Fruit fly (Drosophila melanogaster) whole organism, wandering third instar larva: ENCODE data around the gene Obp99c.
A peak's percentile ranks its signal among the peaks of the same experiment; 100 is the strongest.

ENCODE experiments used
- Abd-B ChIP-seq: fragments of >200 bp; optimal IDR thresholded peaks from 2 replicates; lab custom pipeline; 2017; ENCODE audit warnings: missing biosample characterization, missing genetic modification characterization
- CG32264 ChIP-seq: fragments of 200-800 bp; sonication (Bioruptor generic); optimal IDR thresholded peaks from 2 replicates; lab custom pipeline; 2016; ENCODE audit warnings: missing biosample characterization, missing genetic modification characterization
- CG9705 ChIP-seq: fragments of 200-800 bp; sonication (Bioruptor generic); optimal IDR thresholded peaks from 2 replicates; lab custom pipeline; 2018; ENCODE audit warnings: missing biosample characterization, mild to moderate bottlenecking, missing genetic modification characterization
- Dfd ChIP-seq: fragments of >200 bp; optimal IDR thresholded peaks from 2 replicates; lab custom pipeline; 2017; ENCODE audit warnings: missing biosample characterization, missing genetic modification characterization
- Dif ChIP-seq: fragments of 200-275, 200-300 bp; sonication (Bioruptor generic); optimal IDR thresholded peaks from 2 replicates; lab custom pipeline; 2018; ENCODE audit warnings: missing biosample characterization, missing genetic modification characterization; ENCODE audit not compliant: partially characterized antibody
- GATAd ChIP-seq: sonication (Bioruptor generic); optimal IDR thresholded peaks from 2 replicates; lab custom pipeline; 2016; ENCODE audit warnings: missing biosample characterization, missing genetic modification characterization
- HLH106 ChIP-seq: fragments of 200-800 bp; optimal IDR thresholded peaks from 3 replicates; lab custom pipeline; 2019; ENCODE audit warnings: missing biosample characterization, mild to moderate bottlenecking, missing genetic modification characterization, moderate library complexity
- Hnf4 ChIP-seq: fragments of 200-800 bp; sonication (Bioruptor generic); optimal IDR thresholded peaks from 2 replicates; lab custom pipeline; 2016; ENCODE audit warnings: missing biosample characterization, mild to moderate bottlenecking, missing genetic modification characterization
- Hr78 ChIP-seq: fragments of >200 bp; optimal IDR thresholded peaks from 2 replicates; lab custom pipeline; 2017; ENCODE audit warnings: missing biosample characterization, missing genetic modification characterization
- Jra ChIP-seq: sonication (Bioruptor generic); optimal IDR thresholded peaks from 2 replicates; lab custom pipeline; 2016; ENCODE audit warnings: missing biosample characterization, missing genetic modification characterization
- Mio ChIP-seq: sonication (Bioruptor generic); optimal IDR thresholded peaks from 2 replicates; lab custom pipeline; 2016; ENCODE audit warnings: missing biosample characterization, missing genetic modification characterization
- Myc ChIP-seq: fragments of >200 bp; optimal IDR thresholded peaks from 2 replicates; lab custom pipeline; 2017
- OdsH ChIP-seq: fragments of 200-800 bp; sonication (Bioruptor generic); optimal IDR thresholded peaks from 2 replicates; lab custom pipeline; 2016; ENCODE audit warnings: missing biosample characterization, mild to moderate bottlenecking, missing genetic modification characterization
- Rel ChIP-seq, 2 experiments: fragments of 200-800 bp; sonication (Bioruptor generic) in 1 of 2; optimal IDR thresholded peaks; 2 replicates in 1 of 2; 3 replicates in 1 of 2; lab custom pipeline; 2016 to 2019; ENCODE audit warnings: mild to moderate bottlenecking in 2 of 2, missing biosample characterization in 2 of 2, missing genetic modification characterization in 2 of 2, moderate library complexity in 1 of 2
- Sp1 ChIP-seq: fragments of 200-800 bp; sonication (Bioruptor generic); optimal IDR thresholded peaks from 3 replicates; lab custom pipeline; 2019; ENCODE audit warnings: missing biosample characterization, mild to moderate bottlenecking, missing genetic modification characterization, moderate library complexity
- Vsx2 ChIP-seq: fragments of 200-300, 225-300 bp; sonication (Bioruptor generic); optimal IDR thresholded peaks from 2 replicates; lab custom pipeline; 2018; ENCODE audit warnings: missing biosample characterization, missing genetic modification characterization; ENCODE audit not compliant: partially characterized antibody
- br ChIP-seq: fragments of 200-800 bp; sonication (Bioruptor generic); optimal IDR thresholded peaks from 2 replicates; lab custom pipeline; 2016; ENCODE audit warnings: missing biosample characterization, missing genetic modification characterization
- brk ChIP-seq: fragments of 200-800 bp; sonication (Bioruptor generic); optimal IDR thresholded peaks from 2 replicates; lab custom pipeline; 2016; ENCODE audit warnings: missing biosample characterization, mild to moderate bottlenecking, missing genetic modification characterization
- dl ChIP-seq, 2 experiments: fragments of 175-275, 200-275 bp in 1 of 2; fragments of 200-275 bp in 1 of 2; sonication (Bioruptor generic); optimal IDR thresholded peaks; lab custom pipeline; 2018; ENCODE audit warnings: mild to moderate bottlenecking in 2 of 2, missing biosample characterization in 2 of 2, missing genetic modification characterization in 2 of 2, moderate library complexity in 2 of 2; ENCODE audit not compliant: partially characterized antibody in 2 of 2, insufficient read depth in 1 of 2
- dmrt93B ChIP-seq: fragments of 200-800 bp; sonication (Bioruptor generic); optimal IDR thresholded peaks from 2 replicates; lab custom pipeline; 2018; ENCODE audit warnings: missing biosample characterization, mild to moderate bottlenecking, missing genetic modification characterization
- dsf ChIP-seq: sonication (Bioruptor generic); optimal IDR thresholded peaks from 2 replicates; lab custom pipeline; 2016; ENCODE audit warnings: missing biosample characterization, missing genetic modification characterization, borderline replicate concordance
- ey ChIP-seq: fragments of 200-800 bp; sonication (Bioruptor generic); optimal IDR thresholded peaks from 2 replicates; lab custom pipeline; 2016; ENCODE audit warnings: missing biosample characterization, missing genetic modification characterization
- foxo ChIP-seq, 2 experiments: fragments of 200-800 bp; sonication (Bioruptor generic); optimal IDR thresholded peaks; 2 replicates in 1 of 2; 3 replicates in 1 of 2; lab custom pipeline; 2016 to 2017; ENCODE audit warnings: missing biosample characterization in 2 of 2, missing genetic modification characterization in 2 of 2
- fru ChIP-seq: fragments of 200-800 bp; sonication (Bioruptor generic); optimal IDR thresholded peaks from 3 replicates; lab custom pipeline; 2016; ENCODE audit warnings: missing biosample characterization, mild to moderate bottlenecking, missing genetic modification characterization
- h ChIP-seq: fragments of 200-800 bp; sonication (Bioruptor generic); optimal IDR thresholded peaks from 3 replicates; lab custom pipeline; 2016; ENCODE audit warnings: missing biosample characterization, mild to moderate bottlenecking, missing genetic modification characterization
- lola ChIP-seq: fragments of >200 bp; optimal IDR thresholded peaks from 2 replicates; lab custom pipeline; 2017; ENCODE audit warnings: missing biosample characterization, missing genetic modification characterization
- pan ChIP-seq: fragments of >200 bp; optimal IDR thresholded peaks from 2 replicates; lab custom pipeline; 2017
- psq ChIP-seq: fragments of 200-800 bp; sonication (Bioruptor generic); optimal IDR thresholded peaks from 3 replicates; lab custom pipeline; 2017; ENCODE audit warnings: missing biosample characterization, mild to moderate bottlenecking, missing genetic modification characterization, moderate library complexity
- rgr ChIP-seq: fragments of 200-800 bp; sonication (Bioruptor generic); optimal IDR thresholded peaks from 3 replicates; lab custom pipeline; 2016; ENCODE audit warnings: missing biosample characterization, mild to moderate bottlenecking, missing genetic modification characterization
- sage ChIP-seq: fragments of 200-800 bp; sonication (Bioruptor generic); optimal IDR thresholded peaks from 2 replicates; lab custom pipeline; 2016; ENCODE audit warnings: missing biosample characterization, mild to moderate bottlenecking, missing genetic modification characterization
- sv ChIP-seq: fragments of 200-800 bp; sonication (Bioruptor generic); optimal IDR thresholded peaks from 3 replicates; lab custom pipeline; 2016; ENCODE audit warnings: missing biosample characterization, missing genetic modification characterization
- tai ChIP-seq: sonication (Bioruptor generic); optimal IDR thresholded peaks from 2 replicates; lab custom pipeline; 2016; ENCODE audit warnings: missing biosample characterization, missing genetic modification characterization
- usp ChIP-seq: fragments of >200 bp; optimal IDR thresholded peaks from 2 replicates; lab custom pipeline; 2017; ENCODE audit warnings: missing biosample characterization, missing genetic modification characterization

Obp99c gene

dm6 chr3R:29692009-29692641 lies 3.0 kb upstream of the Obp99c start, which contains the start of gene dmrt99B:
Gene dmrt99B, plus strand, starts transcription at chr3R:29692591.
- TF ChIP-seq Dfd (GFP tag; lab: Kevin White, UChicago) = peak; percentile 23
- TF ChIP-seq br (GFP tag; lab: Kevin White, UChicago) = no peak
- TF ChIP-seq Rel (GFP tag; optimal IDR thresholded peaks at IDR 0.05; lab: Kevin White, UChicago) = no peak
- TF ChIP-seq Rel (tag; optimal IDR thresholded peaks at IDR 0.05; lab: Kevin White, UChicago) = no peak

DNA sequence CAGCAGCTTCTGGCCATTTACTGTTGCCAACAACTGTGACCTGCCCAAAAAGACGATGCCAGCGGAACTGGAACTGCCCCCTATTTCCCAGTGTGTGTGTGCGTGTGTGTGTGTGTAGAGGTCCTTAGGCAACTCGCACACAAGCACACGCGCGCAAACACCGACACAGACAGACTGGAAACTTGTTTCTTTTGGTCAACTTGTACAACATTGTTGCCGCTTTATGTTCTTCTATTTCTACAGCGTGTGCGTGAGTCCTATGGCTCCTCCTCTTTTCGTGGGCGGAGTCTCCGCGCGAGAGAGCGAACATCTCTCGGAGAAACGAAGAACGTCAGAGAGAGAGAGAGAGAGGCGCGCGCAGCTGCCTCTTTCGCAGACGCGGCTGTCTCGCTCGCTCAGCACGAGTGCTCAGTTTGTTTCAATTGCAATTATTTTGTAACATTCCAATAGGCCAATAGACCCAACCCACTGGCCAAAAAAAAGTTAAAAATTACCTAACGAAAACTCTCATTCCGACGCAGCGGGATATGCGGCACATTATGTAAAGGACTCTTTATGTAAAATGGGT lies 1.9 kb upstream of the Obp99c start:
- no peak for TF ChIP-seq brk (GFP tag; lab: Kevin White, UChicago)
- TF ChIP-seq Dif = peak; percentile 89
- TF ChIP-seq dl (GFP tag; optimal IDR thresholded peaks at IDR 0.05; lab: Kevin White, UChicago; ENCODE audit: insufficient read depth in 1 of 2, partially characterized antibody in 2 of 2) = peak; percentile 80 to 89
- TF ChIP-seq HLH106 (tag; lab: Kevin White, UChicago) = no peak
- TF ChIP-seq foxo (GFP tag; optimal IDR thresholded peaks at IDR 0.05; lab: Kevin White, UChicago) = no peak
- TF ChIP-seq Vsx2 (GFP tag; lab: Kevin White, UChicago) = peak; percentile 57

dm6 chr3R:29690539-29690852 lies 1.4 kb upstream of the Obp99c start:
- TF ChIP-seq Dif (no peak), Mio (GFP tag; lab: Kevin White, UChicago) (no peak), pan (lab: Kevin White, UChicago) (no peak), sage (GFP tag; lab: Kevin White, UChicago) (no peak), tai (no peak), dsf (GFP tag; lab: Kevin White, UChicago) (no peak), Myc (lab: Kevin White, UChicago) (no peak), foxo (GFP tag; optimal IDR thresholded peaks at IDR 0.05; lab: Kevin White, UChicago) (peak in 1 of 2 experiments; percentile 26), sv (GFP tag; lab: Kevin White, UChicago) (peak; percentile 30), Dfd (GFP tag; lab: Kevin White, UChicago) (no peak), Abd-B (GFP tag; lab: Kevin White, UChicago) (no peak), CG9705 (no peak), br (GFP tag; lab: Kevin White, UChicago) (no peak), dmrt93B (GFP tag; lab: Kevin White, UChicago) (no peak), GATAd (GFP tag; lab: Kevin White, UChicago) (no peak), Rel (GFP tag; optimal IDR thresholded peaks at IDR 0.05; lab: Kevin White, UChicago) (no peak), Rel (tag; optimal IDR thresholded peaks at IDR 0.05; lab: Kevin White, UChicago) (no peak), rgr (GFP tag; lab: Kevin White, UChicago) (peak; percentile 23), fru (peak; percentile 22), Vsx2 (GFP tag; lab: Kevin White, UChicago) (no peak), OdsH (GFP tag; lab: Kevin White, UChicago) (no peak), usp (GFP tag; lab: Kevin White, UChicago) (no peak), Hnf4 (GFP tag; lab: Kevin White, UChicago) (no peak), ey (peak; percentile 18), HLH106 (tag; lab: Kevin White, UChicago) (peak; percentile 30), brk (GFP tag; lab: Kevin White, UChicago) (no peak), Hr78 (GFP tag; lab: Kevin White, UChicago) (no peak), h (GFP tag; lab: Kevin White, UChicago) (peak; percentile 11), CG32264 (GFP tag; lab: Kevin White, UChicago) (no peak)
- TF ChIP-seq, all 38 proteins: peak for 7

- no peak for TF ChIP-seq fru
- TF ChIP-seq OdsH (GFP tag; lab: Kevin White, UChicago) = no peak
- TF ChIP-seq Hr78 (GFP tag; lab: Kevin White, UChicago) = no peak
- TF ChIP-seq HLH106 (tag; lab: Kevin White, UChicago) = no peak
- TF ChIP-seq Dfd (GFP tag; lab: Kevin White, UChicago) = no peak
- no peak for TF ChIP-seq Mio (GFP tag; lab: Kevin White, UChicago)
- no peak for TF ChIP-seq brk (GFP tag; lab: Kevin White, UChicago)
- TF ChIP-seq lola (GFP tag; lab: Kevin White, UChicago) = no peak
- TF ChIP-seq h (GFP tag; lab: Kevin White, UChicago) = no peak
- no peak for TF ChIP-seq CG32264 (GFP tag; lab: Kevin White, UChicago)
- TF ChIP-seq rgr (GFP tag; lab: Kevin White, UChicago) = no peak
- TF ChIP-seq ey = no peak
- no peak for TF ChIP-seq psq (GFP tag; lab: Kevin White, UChicago)
- no peak for TF ChIP-seq Vsx2 (GFP tag; lab: Kevin White, UChicago)
- no peak for TF ChIP-seq Sp1
- TF ChIP-seq Jra = no peak
- no peak for TF ChIP-seq sv (GFP tag; lab: Kevin White, UChicago)
- no peak for TF ChIP-seq dsf (GFP tag; lab: Kevin White, UChicago)
- no peak for TF ChIP-seq sage (GFP tag; lab: Kevin White, UChicago)
These were observed 875 bp upstream of the Obp99c start for dm6 chr3R:29689833-29690538.
